Worm (Caenorhabditis elegans) whole organism, L2 larva: ENCODE results near the gene fbxa-35.

Source experiments
- C34F6.9 ChIP-seq: fragments of 150-350 bp; optimal IDR thresholded peaks from 2 replicates; lab custom pipeline; 2014; ENCODE audit warnings: missing biosample characterization, missing genetic modification characterization
- elt-1 ChIP-seq: fragments of 150-350 bp; optimal IDR thresholded peaks from 2 replicates; lab custom pipeline; 2014; ENCODE audit warnings: missing biosample characterization, missing genetic modification characterization
- lin-13 ChIP-seq: fragments of 150-350 bp; optimal IDR thresholded peaks from 2 replicates; lab custom pipeline; 2014; ENCODE audit warnings: missing biosample characterization, missing genetic modification reagents, missing genetic modification characterization
- ztf-4 ChIP-seq: fragments of 150-350 bp; optimal IDR thresholded peaks from 2 replicates; lab custom pipeline; 2014; ENCODE audit warnings: missing biosample characterization, missing genetic modification characterization

DNA sequence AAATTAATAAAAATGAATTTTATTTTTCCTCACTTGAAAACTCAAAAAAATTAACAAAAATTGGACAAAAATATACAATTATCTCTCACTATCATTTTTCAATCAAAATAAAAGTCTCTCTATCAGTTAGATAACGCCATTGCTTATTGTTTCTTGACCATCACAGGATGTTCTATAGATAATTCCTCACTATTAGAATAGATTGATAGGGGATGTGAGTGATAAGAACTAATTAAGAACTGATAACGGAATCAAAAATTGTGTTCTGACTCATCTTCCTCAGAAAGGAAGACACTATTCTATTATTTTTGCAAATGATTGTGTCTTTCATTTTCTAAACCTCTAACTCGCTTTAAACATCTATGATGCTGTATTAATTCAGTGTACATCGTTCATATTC, 6.3 kb upstream of the fbxa-35 start:
- no peak for TF ChIP-seq lin-13
- TF ChIP-seq C34F6.9, result no peak
- TF ChIP-seq ztf-4, result no peak
- TF ChIP-seq elt-1 (tag; lab: Kevin White, UChicago), result no peak
